Fruit fly (Drosophila melanogaster) S2 (cell line): Measurements from ENCODE around the gene Lcp65Ac.

Experiments
- CG8478 ChIP-seq: fragments of >200 bp; optimal IDR thresholded peaks from 2 replicates; lab custom pipeline; 2018
- CTCF ChIP-seq, 2 experiments: fragments of >200 bp; optimal IDR thresholded peaks; 2 replicates each; lab custom pipeline; 2018

- no peak for TF ChIP-seq CTCF (optimal IDR thresholded peaks at IDR 0.05; lab: Kevin White, UChicago)
- no peak for TF ChIP-seq CG8478
Measured at dm6 chr3L:6139924-6140574, 4.6 kb upstream of the Lcp65Ac start, which contains the start of gene Cpr65Av.
